Fruit fly (Drosophila melanogaster): ENCODE measurements around the gene Oseg4.

Gene Oseg4

DNA sequence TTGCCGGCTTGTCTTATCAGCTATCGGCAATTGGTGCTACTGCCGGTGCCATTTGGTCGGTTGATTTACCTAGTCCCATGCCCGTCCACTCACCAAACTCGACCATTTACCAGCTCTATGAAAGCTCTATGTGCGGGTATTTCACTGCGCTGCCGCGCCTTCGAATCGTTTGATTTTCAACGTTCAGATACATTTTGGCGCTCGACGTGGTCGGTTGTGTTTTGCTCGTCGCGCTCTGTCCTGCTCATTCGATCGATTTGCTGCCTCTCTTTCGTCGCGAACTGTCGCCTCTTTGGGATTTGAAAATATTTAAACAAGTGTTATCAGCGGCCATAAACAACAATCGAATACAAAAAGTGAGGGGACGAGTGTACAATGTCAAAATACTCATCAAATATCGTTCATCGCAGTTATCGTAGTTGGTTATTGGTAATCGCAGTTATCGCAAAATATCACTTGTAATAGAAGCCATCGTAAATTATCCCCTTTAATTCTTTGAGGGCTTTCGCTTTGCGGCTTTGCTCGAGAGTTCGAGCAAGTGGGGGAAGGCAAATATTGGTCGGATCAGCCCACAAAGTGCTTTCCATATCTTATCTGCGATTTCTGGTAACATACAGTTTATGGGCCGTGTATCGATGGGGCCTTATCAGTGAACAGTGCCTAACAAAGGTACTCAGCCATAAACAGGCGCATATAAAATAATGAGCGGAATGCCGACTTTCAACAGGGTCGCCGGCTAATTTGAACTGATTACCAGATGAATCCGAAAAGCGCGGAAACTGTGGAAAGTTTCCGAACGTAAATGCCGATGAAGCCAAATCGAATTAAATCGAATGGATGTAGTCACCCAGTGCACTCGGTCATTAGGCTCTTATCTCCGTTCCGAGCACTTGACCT, 6.3 kb upstream of the Oseg4 start (continued):
- TF ChIP-seq CG8388 (GFP tag; optimal IDR thresholded peaks at IDR 0.05) (peak; percentile 88), disco-r (GFP tag; optimal IDR thresholded peaks at IDR 0.05) (no peak), CG10431 (GFP tag; optimal IDR thresholded peaks at IDR 0.05) (no peak), mirr (GFP tag; optimal IDR thresholded peaks at IDR 0.05) (peak; percentile 97), gro (GFP tag; optimal IDR thresholded peaks at IDR 0.05) (peak; percentile 18), salm (tag; optimal IDR thresholded peaks at IDR 0.05) (peak; percentile 56), bsh (GFP tag; optimal IDR thresholded peaks at IDR 0.05) (no peak), slp2 (GFP tag; optimal IDR thresholded peaks at IDR 0.05) (no peak), CG13624 (GFP tag; optimal IDR thresholded peaks at IDR 0.05) (no peak), CG8281 (tag; optimal IDR thresholded peaks at IDR 0.05) (peak; percentile 10), Hmr (GFP tag; optimal IDR thresholded peaks at IDR 0.05) (peak; percentile 37), Scr (GFP tag; IDR thresholded peaks at IDR 0.05; ENCODE audit: partially characterized antibody) (peak; percentile 20; the same call in 1 of the 2 replicates), tx (GFP tag; optimal IDR thresholded peaks at IDR 0.05) (no peak), yki (optimal IDR thresholded peaks at IDR 0.05) (no peak), lab (GFP tag; optimal IDR thresholded peaks at IDR 0.05) (peak; percentile 40), ac (GFP tag; optimal IDR thresholded peaks at IDR 0.05) (no peak), Dek (tag; optimal IDR thresholded peaks at IDR 0.05) (no peak), Asciz (GFP tag; optimal IDR thresholded peaks at IDR 0.05) (peak; percentile 37), prd (optimal IDR thresholded peaks at IDR 0.05) (no peak), prd (GFP tag; IDR thresholded peaks at IDR 0.05) (0 out of 3 replicates have a peak, but pooled peaks have one; percentile 3), Dref (GFP tag; IDR thresholded peaks at IDR 0.05) (peak; percentile 21), CG2202 (tag; optimal IDR thresholded peaks at IDR 0.05) (no peak), CG3726 (GFP tag; IDR thresholded peaks at IDR 0.05) (no peak), Sry-β (GFP tag; optimal IDR thresholded peaks at IDR 0.05) (no peak), BtbVII (GFP tag; optimal IDR thresholded peaks at IDR 0.05) (peak; percentile 9), Ets65A (GFP tag) (peak; percentile 79), aop (GFP tag; IDR thresholded peaks at IDR 0.05) (no peak), CG11456 (GFP tag; IDR thresholded peaks at IDR 0.05) (no peak), Bdp1 (GFP tag; optimal IDR thresholded peaks at IDR 0.05) (no peak), chm (GFP tag; IDR thresholded peaks at IDR 0.05) (no peak), CG6854 (GFP tag; optimal IDR thresholded peaks at IDR 0.05) (peak; percentile 29), amos (GFP tag; IDR thresholded peaks at IDR 0.05; ENCODE audit: partially characterized antibody) (peak; percentile 36; the same call in 1 of the 2 replicates), fru (optimal IDR thresholded peaks at IDR 0.05) (no peak), zen2 (GFP tag; IDR thresholded peaks at IDR 0.05; ENCODE audit: partially characterized antibody) (no peak), CG15514 (GFP tag; optimal IDR thresholded peaks at IDR 0.05) (peak; percentile 12), E2f1 (GFP tag; IDR thresholded peaks at IDR 0.05) (peak; percentile 14; the same call in 1 of the 2 replicates), CG34224 (GFP tag; IDR thresholded peaks at IDR 0.05; ENCODE audit: partially characterized antibody) (peak; percentile 33; the same call in 1 of the 3 replicates), esg (GFP tag; conservative IDR thresholded peaks at IDR 0.05) (no peak), HmgZ (tag; optimal IDR thresholded peaks at IDR 0.05) (peak; percentile 22), CG3281 (GFP tag; optimal IDR thresholded peaks at IDR 0.05) (no peak), twi (tag; optimal IDR thresholded peaks at IDR 0.05) (no peak), CG3163 (GFP tag; optimal IDR thresholded peaks at IDR 0.05) (peak; percentile 47), BEAF-32 (GFP tag; optimal IDR thresholded peaks at IDR 0.05) (peak; percentile 28), Ssrp (tag; optimal IDR thresholded peaks at IDR 0.05) (no peak), danr (GFP tag; IDR thresholded peaks at IDR 0.05) (no peak), CTCF (GFP tag; optimal IDR thresholded peaks at IDR 0.05) (no peak), Hr78 (GFP tag; optimal IDR thresholded peaks at IDR 0.05) (peak in 1 of 2 experiments; percentile 7), CG17328 (GFP tag; IDR thresholded peaks at IDR 0.05) (no peak), sd (tag; optimal IDR thresholded peaks at IDR 0.05) (peak; percentile 30)
